Worm (Caenorhabditis elegans) whole organism, L4/young adult: Measurements from ENCODE around the gene fbxb-35.

ENCODE experiments used
- W03F9.2 ChIP-seq: fragments of 150-350 bp; optimal IDR thresholded peaks from 2 replicates; lab custom pipeline; 2014; ENCODE audit warnings: missing biosample characterization, missing genetic modification characterization
- dao-5 ChIP-seq: sonication (generic microtip); optimal IDR thresholded peaks from 2 replicates; lab custom pipeline; 2016; ENCODE audit warnings: missing genotype, missing genetic modification characterization, moderate library complexity, missing compliant biosample characterization
- him-1 ChIP-seq: sonication (generic microtip); optimal IDR thresholded peaks from 2 replicates; lab custom pipeline; 2016; ENCODE audit warnings: missing genotype, missing genetic modification reagents, missing genetic modification characterization, missing compliant biosample characterization

DNA sequence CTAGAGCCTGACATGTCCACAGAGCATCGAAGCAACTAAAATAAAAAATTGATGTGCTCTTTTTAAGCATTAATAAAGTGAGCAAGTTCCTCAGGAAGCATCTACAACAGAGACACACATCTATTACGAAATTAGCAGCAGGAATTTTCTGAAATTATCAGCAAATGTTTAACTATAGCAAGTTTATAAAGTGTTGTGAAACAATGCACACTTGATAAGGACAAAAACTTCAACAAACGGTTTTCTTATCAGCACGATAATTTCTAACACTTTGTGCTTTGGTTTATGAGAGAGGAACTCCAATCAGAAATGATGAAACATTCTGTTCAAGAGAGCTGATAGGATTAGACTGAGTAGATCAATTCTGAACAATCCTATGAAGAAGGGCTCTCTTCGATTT is 39.1 kb downstream of the fbxb-35 start, which contains the start of gene trpl-5:
- TF ChIP-seq him-1 (tag; lab: Kevin White, UChicago): no peak
- no peak for TF ChIP-seq dao-5 (tag; lab: Kevin White, UChicago)
- no peak for TF ChIP-seq W03F9.2 (tag; lab: Kevin White, UChicago)
